Worm (Caenorhabditis elegans) whole organism, L1 larva: ENCODE results near the gene cth-2.

Experiments used
- C34B4.2 ChIP-seq: sonication (generic microtip); optimal IDR thresholded peaks from 2 replicates; lab custom pipeline; 2017; ENCODE audit warnings: mild to moderate bottlenecking, missing genetic modification characterization, missing compliant biosample characterization
- F16B12.6 ChIP-seq: fragments of 150-350 bp; optimal IDR thresholded peaks from 2 replicates; lab custom pipeline; 2014; ENCODE audit warnings: missing biosample characterization, missing genetic modification characterization
- aly-2 ChIP-seq: fragments of 150-350 bp; optimal IDR thresholded peaks from 2 replicates; lab custom pipeline; 2014; ENCODE audit warnings: missing biosample characterization, missing genetic modification characterization
- ama-1 ChIP-seq: fragments of 150-350 bp; optimal IDR thresholded peaks from 2 replicates; lab custom pipeline; 2014
- ceh-63 ChIP-seq: fragments of 200-800 bp; sonication (Bioruptor generic); optimal IDR thresholded peaks from 2 replicates; lab custom pipeline; 2018; ENCODE audit warnings: mild to moderate bottlenecking, missing genetic modification characterization, missing compliant biosample characterization
- ceh-8 ChIP-seq: fragments of 200-800 bp; sonication (Bioruptor generic); optimal IDR thresholded peaks from 2 replicates; lab custom pipeline; 2018; ENCODE audit warnings: mild to moderate bottlenecking, missing genetic modification characterization, moderate library complexity, missing compliant biosample characterization
- ceh-88 ChIP-seq: fragments of 200-800 bp; sonication (Bioruptor generic); IDR thresholded peaks from 2 replicates; pipeline ENCODE4 v1.3.6; 2022; ENCODE audit warnings: missing genetic modification characterization, missing compliant biosample characterization
- ceh-90 ChIP-seq: sonication (generic microtip); optimal IDR thresholded peaks from 2 replicates; lab custom pipeline; 2016; ENCODE audit warnings: missing genetic modification characterization, missing compliant biosample characterization
- ces-1 ChIP-seq: fragments of 150-350 bp; optimal IDR thresholded peaks from 2 replicates; lab custom pipeline; 2014; ENCODE audit warnings: missing biosample characterization, missing genetic modification reagents, missing genetic modification characterization
- dsc-1 ChIP-seq: sonication (generic microtip); optimal IDR thresholded peaks from 2 replicates; lab custom pipeline; 2016; ENCODE audit warnings: mild to moderate bottlenecking, missing genetic modification characterization, missing compliant biosample characterization
- egl-27 ChIP-seq, 2 experiments: fragments of 150-350 bp in 1 of 2; sonication (generic microtip); optimal IDR thresholded peaks; 3 replicates each; lab custom pipeline; 2017 to 2018; ENCODE audit warnings: missing biosample characterization in 2 of 2, missing genetic modification characterization in 2 of 2, missing genetic modification reagents in 2 of 2
- elt-2 ChIP-seq: sonication (generic microtip); optimal IDR thresholded peaks from 2 replicates; lab custom pipeline; 2016; ENCODE audit warnings: missing genetic modification characterization, mild to moderate bottlenecking, inconsistent platforms, missing compliant biosample characterization, missing genetic modification reagents
- fkh-4 ChIP-seq: sonication (generic microtip); optimal IDR thresholded peaks from 2 replicates; lab custom pipeline; 2016; ENCODE audit warnings: missing compliant biosample characterization, missing genetic modification characterization, borderline replicate concordance
- fos-1 ChIP-seq: fragments of 150-350 bp; optimal IDR thresholded peaks from 2 replicates; lab custom pipeline; 2014; ENCODE audit warnings: missing biosample characterization, missing genetic modification characterization
- hlh-17 ChIP-seq: fragments of 200-800 bp; sonication (Bioruptor generic); optimal IDR thresholded peaks from 2 replicates; lab custom pipeline; 2018; ENCODE audit warnings: missing genetic modification characterization, mild to moderate bottlenecking, missing compliant biosample characterization, moderate library complexity, borderline replicate concordance
- hpl-2 ChIP-seq: fragments of 150-350 bp; optimal IDR thresholded peaks from 2 replicates; lab custom pipeline; 2014; ENCODE audit warnings: missing biosample characterization, missing genetic modification reagents, missing genetic modification characterization
- isw-1 ChIP-seq: fragments of 200-800 bp; sonication (Bioruptor generic); IDR thresholded peaks from 2 replicates; pipeline ENCODE4 v1.3.6; 2022; ENCODE audit warnings: missing genetic modification characterization, missing compliant biosample characterization
- lin-13 ChIP-seq: fragments of 150-350 bp; optimal IDR thresholded peaks from 2 replicates; lab custom pipeline; 2014; ENCODE audit warnings: missing biosample characterization, missing genetic modification reagents, missing genetic modification characterization
- lin-39 ChIP-seq: fragments of 150-350 bp; optimal IDR thresholded peaks from 2 replicates; lab custom pipeline; 2014; ENCODE audit warnings: missing biosample characterization, missing genetic modification reagents, missing genetic modification characterization
- lir-3 ChIP-seq: sonication (generic microtip); optimal IDR thresholded peaks from 2 replicates; lab custom pipeline; 2016; ENCODE audit warnings: mild to moderate bottlenecking, missing genetic modification characterization, moderate library complexity, missing compliant biosample characterization; ENCODE audit not compliant: poor library complexity
- mab-9 ChIP-seq: fragments of 200-800 bp; sonication (Bioruptor generic); IDR thresholded peaks from 2 replicates; pipeline ENCODE4 v1.3.6; 2022; ENCODE audit warnings: missing genetic modification reagents, missing genetic modification characterization, missing compliant biosample characterization
- mdl-1 ChIP-seq, 2 experiments: fragments of 150-350 bp; optimal IDR thresholded peaks; 2 replicates each; lab custom pipeline; 2014 to 2017; ENCODE audit warnings: missing biosample characterization in 2 of 2, missing genetic modification characterization in 2 of 2, inconsistent platforms in 1 of 2
- mef-2 ChIP-seq: fragments of 150-350 bp; optimal IDR thresholded peaks from 2 replicates; lab custom pipeline; 2014; ENCODE audit warnings: missing biosample characterization, missing genetic modification characterization
- mep-1 ChIP-seq: fragments of 150-350 bp; optimal IDR thresholded peaks from 2 replicates; lab custom pipeline; 2014; ENCODE audit warnings: missing biosample characterization, missing genetic modification characterization
- nhr-11 ChIP-seq: fragments of 150-350 bp; optimal IDR thresholded peaks from 2 replicates; lab custom pipeline; 2014; ENCODE audit warnings: missing biosample characterization, missing genetic modification characterization
- nhr-12 ChIP-seq: sonication (generic microtip); optimal IDR thresholded peaks from 2 replicates; lab custom pipeline; 2017; ENCODE audit warnings: missing biosample characterization, missing genetic modification characterization
- nhr-19 ChIP-seq: fragments of 200-800 bp; sonication (Bioruptor generic); conservative IDR thresholded peaks from 2 replicates; pipeline ENCODE4 v1.3.6; 2022; ENCODE audit warnings: missing genetic modification characterization, missing compliant biosample characterization
- nhr-20 ChIP-seq: sonication (generic microtip); optimal IDR thresholded peaks from 2 replicates; lab custom pipeline; 2016; ENCODE audit warnings: mild to moderate bottlenecking, missing genetic modification characterization, missing compliant biosample characterization
- nhr-237 ChIP-seq: fragments of 150-350 bp; optimal IDR thresholded peaks from 2 replicates; lab custom pipeline; 2014; ENCODE audit warnings: missing biosample characterization, missing genetic modification characterization
- nhr-76 ChIP-seq: sonication (generic microtip); optimal IDR thresholded peaks from 2 replicates; lab custom pipeline; 2017; ENCODE audit warnings: missing biosample characterization, missing genetic modification characterization
- nhr-77 ChIP-seq: fragments of 150-350 bp; optimal IDR thresholded peaks from 2 replicates; lab custom pipeline; 2014; ENCODE audit warnings: missing biosample characterization, missing genetic modification characterization
- nhr-84 ChIP-seq: sonication (generic microtip); optimal IDR thresholded peaks from 2 replicates; lab custom pipeline; 2017; ENCODE audit warnings: missing biosample characterization, missing genetic modification characterization
- nhr-90 ChIP-seq: sonication (generic microtip); optimal IDR thresholded peaks from 2 replicates; lab custom pipeline; 2016; ENCODE audit warnings: mild to moderate bottlenecking, missing genetic modification characterization, missing compliant biosample characterization; ENCODE audit not compliant: poor library complexity
- pax-3 ChIP-seq: fragments of 200-800 bp; sonication (Bioruptor generic); optimal IDR thresholded peaks from 2 replicates; lab custom pipeline; 2018; ENCODE audit warnings: mild to moderate bottlenecking, missing genetic modification characterization, moderate library complexity, missing compliant biosample characterization
- pqm-1 ChIP-seq: sonication (generic microtip); optimal IDR thresholded peaks from 3 replicates; lab custom pipeline; 2017; ENCODE audit warnings: missing biosample characterization, missing genetic modification characterization
- snpc-4 ChIP-seq: fragments of 150-350 bp; optimal IDR thresholded peaks from 2 replicates; lab custom pipeline; 2014; ENCODE audit warnings: missing biosample characterization, missing genetic modification characterization
- sox-4 ChIP-seq: sonication (generic microtip); optimal IDR thresholded peaks from 2 replicates; lab custom pipeline; 2016; ENCODE audit warnings: missing genetic modification characterization, missing compliant biosample characterization
- sptf-1 ChIP-seq: fragments of 150-350 bp; optimal IDR thresholded peaks from 2 replicates; lab custom pipeline; 2014; ENCODE audit warnings: missing biosample characterization, missing genetic modification characterization
- sup-37 ChIP-seq: fragments of 200-800 bp; sonication (Bioruptor generic); optimal IDR thresholded peaks from 2 replicates; lab custom pipeline; 2018; ENCODE audit warnings: mild to moderate bottlenecking, missing genetic modification characterization, missing compliant biosample characterization
- swsn-7 ChIP-seq: sonication (generic microtip); optimal IDR thresholded peaks from 2 replicates; lab custom pipeline; 2016; ENCODE audit warnings: missing genetic modification characterization, missing compliant biosample characterization
- tlp-1 ChIP-seq: fragments of 150-350 bp; optimal IDR thresholded peaks from 2 replicates; lab custom pipeline; 2014; ENCODE audit warnings: missing biosample characterization, missing genetic modification characterization
- unc-130 ChIP-seq: fragments of 150-350 bp; optimal IDR thresholded peaks from 2 replicates; lab custom pipeline; 2017; ENCODE audit warnings: missing biosample characterization, missing genetic modification characterization, inconsistent platforms
- unc-86 ChIP-seq: sonication (generic microtip); optimal IDR thresholded peaks from 2 replicates; lab custom pipeline; 2016; ENCODE audit warnings: missing genetic modification characterization, missing compliant biosample characterization
- vab-15 ChIP-seq: sonication (generic microtip); optimal IDR thresholded peaks from 2 replicates; lab custom pipeline; 2017; ENCODE audit warnings: missing genotype, mild to moderate bottlenecking, missing genetic modification characterization, missing compliant biosample characterization
- xbp-1 ChIP-seq: sonication (generic microtip); optimal IDR thresholded peaks from 2 replicates; lab custom pipeline; 2016; ENCODE audit warnings: missing genetic modification characterization, missing compliant biosample characterization
- zag-1 ChIP-seq: fragments of 150-350 bp; optimal IDR thresholded peaks from 2 replicates; lab custom pipeline; 2014; ENCODE audit warnings: missing biosample characterization, missing genetic modification characterization
- ztf-11 ChIP-seq, 2 experiments: sonication (generic microtip); optimal IDR thresholded peaks; 2 replicates each; lab custom pipeline; 2016 to 2017; ENCODE audit warnings: missing genetic modification characterization in 2 of 2, missing biosample characterization in 1 of 2, missing compliant biosample characterization in 1 of 2
- ztf-4 ChIP-seq: fragments of 150-350 bp; optimal IDR thresholded peaks from 2 replicates; lab custom pipeline; 2014; ENCODE audit warnings: missing biosample characterization, missing genetic modification characterization

The cth-2 gene

ce11 chrII:7104794-7105613 is 47.2 kb upstream of the cth-2 start, which contains the start of the genes farl-11 and rpl-33 (continued):
- TF ChIP-seq ces-1 (GFP tag; lab: Kevin White, UChicago) (no peak), mdl-1 (tag; optimal IDR thresholded peaks at IDR 0.05; lab: Kevin White, UChicago) (peak in 1 of 2 experiments; percentile 65), pax-3 (tag; lab: Kevin White, UChicago) (peak; percentile 34), nhr-19 (GFP tag; lab: Robert Waterston, UW) (peak; percentile 77), ceh-8 (GFP tag; lab: Kevin White, UChicago) (no peak), hlh-17 (no peak), sptf-1 (tag; lab: Kevin White, UChicago) (no peak), unc-86 (tag; lab: Kevin White, UChicago) (peak; percentile 68), C34B4.2 (no peak), lir-3 (tag; lab: Kevin White, UChicago) (peak; percentile 58), nhr-90 (tag; lab: Kevin White, UChicago) (peak; percentile 68), fkh-4 (tag; lab: Kevin White, UChicago) (no peak), tlp-1 (tag; lab: Kevin White, UChicago) (no peak), vab-15 (no peak), mab-9 (GFP tag; lab: Robert Waterston, UW) (no peak), pqm-1 (tag; lab: Kevin White, UChicago) (no peak), isw-1 (GFP tag; lab: Robert Waterston, UW) (peak; percentile 80), nhr-237 (tag; lab: Kevin White, UChicago) (peak; percentile 87), dsc-1 (peak; percentile 64), mep-1 (peak; percentile 96), ceh-90 (tag; lab: Kevin White, UChicago) (no peak), swsn-7 (tag; lab: Kevin White, UChicago) (peak; percentile 76), aly-2 (peak; percentile 77), ceh-63 (no peak), nhr-84 (tag; lab: Kevin White, UChicago) (no peak), fos-1 (tag; lab: Kevin White, UChicago) (peak; percentile 89), sup-37 (GFP tag; lab: Kevin White, UChicago) (no peak), xbp-1 (peak; percentile 81), egl-27 (tag; optimal IDR thresholded peaks at IDR 0.05; lab: Kevin White, UChicago) (no peak), snpc-4 (peak; percentile 73), ztf-11 (tag; optimal IDR thresholded peaks at IDR 0.05; lab: Kevin White, UChicago) (peak in 1 of 2 experiments; percentile 57), sox-4 (tag; lab: Kevin White, UChicago) (peak; percentile 45), nhr-77 (tag; lab: Kevin White, UChicago) (peak; percentile 80), ama-1 (lab: Kevin White, UChicago) (peak; percentile 62), zag-1 (no peak), elt-2 (tag; lab: Kevin White, UChicago) (peak; percentile 15), nhr-76 (tag; lab: Kevin White, UChicago) (no peak), ztf-4 (no peak), ceh-88 (peak; percentile 26; the same call in 1 of the 2 replicates), mef-2 (tag; lab: Kevin White, UChicago) (no peak), nhr-20 (tag; lab: Kevin White, UChicago) (peak; percentile 86), unc-130 (tag; lab: Kevin White, UChicago) (peak; percentile 89), lin-39 (tag; lab: Kevin White, UChicago) (peak; percentile 30), nhr-11 (peak; percentile 39), hpl-2 (GFP tag; lab: Kevin White, UChicago) (peak; percentile 52), nhr-12 (tag; lab: Kevin White, UChicago) (no peak), F16B12.6 (tag; lab: Kevin White, UChicago) (peak; percentile 70), lin-13 (peak; percentile 79)
